Worm (Caenorhabditis elegans) whole organism, dauer: Measurements from ENCODE around the gene F58F12.2.

ENCODE experiments used
- unc-62 ChIP-seq: sonication (generic microtip); optimal IDR thresholded peaks from 2 replicates; lab custom pipeline; 2017; ENCODE audit warnings: missing biosample characterization, missing genetic modification reagents, missing genetic modification characterization

Gene F58F12.2

DNA sequence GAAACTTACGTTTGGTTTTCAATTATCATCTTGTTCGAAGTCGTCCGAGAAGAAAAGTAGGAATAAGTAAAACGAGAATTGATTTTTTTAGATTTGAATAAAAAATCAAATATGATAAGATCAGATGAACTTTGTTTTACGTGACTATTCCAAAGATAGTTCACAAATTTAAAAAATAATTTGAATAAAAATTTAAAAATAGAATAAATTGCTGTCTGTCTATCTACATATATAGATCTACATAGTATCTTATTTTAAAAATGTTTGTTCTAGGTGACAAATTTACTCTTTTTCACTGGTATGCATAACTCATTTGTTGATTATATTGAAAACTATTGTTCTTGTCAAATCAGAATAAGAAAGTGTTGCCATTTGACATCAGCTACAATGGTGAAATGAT lies at the start of gene F58F12.2:
TSS of gene F58F12.2 (minus strand) at position 101 of the 400 bp plus-strand sequence.
- TF ChIP-seq unc-62 = no peak

- TF ChIP-seq unc-62 = no peak
Observed at ce11 chrII:6436845-6437244, 49.0 kb upstream of the F58F12.2 start.

- no peak for TF ChIP-seq unc-62
Observed at ce11 chrII:6425993-6426392, 38.2 kb upstream of the F58F12.2 start, which contains the start of gene col-75. TSS of gene col-75 (plus strand) at chrII:6426293.

DNA sequence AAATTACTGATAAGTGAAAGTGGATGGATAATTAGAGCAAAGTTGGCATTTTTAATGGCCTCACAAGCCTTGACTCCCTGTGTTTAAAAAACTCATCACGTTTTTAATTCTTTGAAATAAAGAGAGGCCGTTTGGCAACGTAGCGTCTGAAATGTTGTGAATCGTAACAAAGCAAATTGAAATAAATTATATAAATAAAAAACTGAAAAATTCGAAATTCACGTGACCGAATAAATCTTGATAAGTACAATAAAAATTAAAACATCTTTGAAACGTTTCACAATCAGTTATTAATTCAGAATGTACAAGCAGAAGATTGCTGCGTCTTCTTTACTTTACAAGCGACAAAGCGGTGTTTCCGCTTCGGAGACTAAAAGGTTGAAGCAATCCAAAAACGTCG lies 35.0 kb upstream of the F58F12.2 start, which contains the start of gene K03H9.3:
TSS of gene K03H9.3 (plus strand) at position 301 of the 400 bp plus-strand sequence.
- TF ChIP-seq unc-62 = no peak

ce11 chrII:6419163-6419562 lies 31.3 kb upstream of the F58F12.2 start:
- TF ChIP-seq unc-62 = no peak

DNA sequence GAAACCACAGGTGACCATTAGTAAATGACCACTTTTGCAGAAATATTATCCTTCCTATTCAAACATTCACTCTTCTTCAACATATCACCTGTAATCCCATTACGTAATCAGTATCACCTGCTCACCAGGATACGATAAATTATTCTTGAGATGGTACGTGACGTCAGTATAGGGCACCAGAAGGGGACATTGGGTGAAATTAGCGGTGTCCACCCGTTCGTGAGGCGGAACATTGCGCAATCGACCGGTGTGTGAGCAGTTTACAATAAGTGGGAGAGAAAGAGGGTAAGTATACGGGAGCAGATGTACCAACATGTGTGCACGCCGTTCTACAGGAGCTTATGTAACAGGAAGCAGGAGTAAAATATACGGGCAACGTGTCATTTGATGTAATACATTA lies 30.2 kb upstream of the F58F12.2 start:
- TF ChIP-seq unc-62 = no peak

DNA sequence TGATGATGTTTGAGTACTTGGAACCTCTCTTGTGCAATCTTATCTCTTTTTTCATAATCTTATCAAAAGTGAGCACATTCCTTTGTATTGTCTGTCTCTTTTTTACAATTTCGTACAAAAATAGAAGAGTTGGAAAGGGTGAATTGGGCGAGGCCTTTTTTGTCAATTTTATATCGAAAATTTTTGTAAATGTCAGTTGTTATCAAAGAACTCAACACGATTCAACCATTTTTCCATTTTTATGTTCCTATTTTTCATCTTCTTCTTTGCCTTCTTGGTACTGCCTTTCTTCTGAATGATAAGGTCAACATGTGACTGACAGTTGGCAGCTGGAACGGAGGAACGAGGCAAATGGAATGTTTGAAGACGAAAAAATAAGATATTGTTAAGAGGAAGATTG lies 26.0 kb upstream of the F58F12.2 start:
- no peak for TF ChIP-seq unc-62

DNA sequence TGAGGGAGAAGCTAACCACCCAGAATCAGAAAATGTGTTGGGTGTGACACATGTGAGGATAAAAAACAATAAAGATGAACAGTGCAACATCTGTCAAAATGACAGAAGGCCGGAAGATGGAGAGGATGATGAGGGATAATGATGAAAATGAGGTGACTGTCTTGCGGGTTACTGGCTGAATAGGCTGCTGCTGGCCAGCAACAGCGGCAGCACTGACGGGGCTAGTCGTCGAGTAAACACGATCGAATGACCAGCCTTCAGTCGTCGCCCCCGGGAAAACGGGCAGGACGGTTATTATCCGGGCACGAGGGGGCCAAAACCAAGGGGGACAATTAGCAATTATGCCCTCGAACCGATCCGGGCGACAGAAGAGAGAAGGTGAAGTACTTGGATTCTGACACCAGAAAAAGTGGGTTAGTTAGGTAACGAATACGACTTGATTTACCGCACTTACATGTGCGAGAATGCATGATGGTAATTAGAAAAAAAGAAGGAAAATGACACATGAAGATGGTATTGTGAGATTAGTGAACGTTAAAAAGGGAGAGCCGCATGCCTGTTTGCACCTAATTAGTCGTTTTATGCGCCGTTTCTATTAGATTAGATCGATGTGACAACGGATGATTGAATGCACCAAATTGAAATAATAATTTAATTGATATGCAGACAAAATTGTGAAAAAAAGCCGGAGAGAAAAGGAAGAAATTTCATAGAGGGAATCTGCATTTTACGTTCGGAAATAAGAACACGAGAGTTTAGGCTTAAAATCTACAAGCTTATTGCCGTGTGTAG lies 24.0 kb upstream of the F58F12.2 start:
- TF ChIP-seq unc-62 = no peak

- no peak for TF ChIP-seq unc-62
Observed at ce11 chrII:6410181-6410580, 22.3 kb upstream of the F58F12.2 start, which contains the start of gene T25D10.4. TSS of gene T25D10.4 (minus strand) at chrII:6410281.

- no peak for TF ChIP-seq unc-62
Observed at ce11 chrII:6409098-6409497, 21.3 kb upstream of the F58F12.2 start.

- TF ChIP-seq unc-62 = no peak
Observed at ce11 chrII:6407279-6407678, 19.4 kb upstream of the F58F12.2 start, which contains the start of gene spp-11. TSS of gene spp-11 (minus strand) at chrII:6407379.

DNA sequence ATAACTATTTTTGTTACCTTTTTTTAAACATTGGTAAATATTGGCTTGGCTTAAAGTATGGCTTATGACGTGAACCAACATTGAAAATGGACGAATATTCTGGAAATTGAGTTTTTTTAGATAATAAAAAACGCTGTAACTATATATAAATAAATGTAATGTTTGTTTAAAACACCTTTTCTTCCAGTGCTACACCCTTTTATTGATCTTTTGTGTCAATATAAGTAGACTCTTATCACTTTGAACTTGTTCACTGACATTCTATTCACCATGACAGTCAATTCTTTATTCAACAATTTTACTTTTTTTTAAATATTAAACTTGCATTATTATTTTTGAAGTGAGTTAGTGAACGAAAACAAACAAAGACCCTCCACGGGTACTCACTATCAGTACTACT lies 15.4 kb upstream of the F58F12.2 start, which contains the start of gene T25D10.1:
TSS of gene T25D10.1 (plus strand) at position 169 of the 400 bp plus-strand sequence.
- no peak for TF ChIP-seq unc-62

DNA sequence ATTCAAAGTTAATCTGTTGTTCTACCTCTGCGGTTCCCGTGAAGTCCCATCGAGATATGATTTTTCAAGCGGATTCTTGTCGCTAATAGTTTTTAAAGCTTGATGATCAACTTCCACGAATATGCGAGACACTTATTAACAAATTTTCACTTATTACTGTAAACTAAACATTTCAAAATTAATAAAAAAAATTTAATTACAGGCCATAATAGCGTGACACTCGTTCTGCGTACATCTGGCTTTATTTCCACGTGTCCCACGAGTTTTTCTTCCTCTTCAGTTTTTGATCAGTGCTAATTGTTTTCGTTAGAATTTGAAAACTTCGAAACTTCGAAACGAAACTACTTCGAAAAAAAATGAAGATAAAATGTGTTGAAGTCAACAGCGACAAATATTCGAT lies 13.8 kb upstream of the F58F12.2 start, which contains the start of gene btb-2:
TSS of gene btb-2 (plus strand) at position 301 of the 400 bp plus-strand sequence.
- no peak for TF ChIP-seq unc-62

ce11 chrII:6398406-6398805 lies 10.6 kb upstream of the F58F12.2 start, which contains the start of gene zig-10:
TSS of gene zig-10 (plus strand) at chrII:6398706.
- TF ChIP-seq unc-62 = no peak

DNA sequence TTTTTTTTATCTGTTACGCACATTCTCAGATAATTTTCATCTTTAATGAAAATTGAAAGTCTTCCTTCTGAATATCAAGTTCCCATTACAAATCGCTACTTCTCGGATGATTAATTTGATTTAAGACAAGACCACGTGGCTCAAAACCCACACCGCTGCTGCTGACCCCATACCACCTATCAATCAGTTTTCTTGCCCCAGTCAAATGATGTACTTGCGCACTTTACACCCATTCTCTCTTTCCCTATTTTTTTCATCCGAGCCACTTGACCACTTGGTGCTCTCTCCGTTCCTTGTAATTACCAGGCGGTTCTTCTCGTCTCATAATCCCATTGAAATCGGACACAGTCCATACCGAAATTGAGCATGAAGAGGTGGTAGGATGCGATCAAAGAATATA lies 6.2 kb upstream of the F58F12.2 start:
- TF ChIP-seq unc-62 = no peak

ce11 chrII:6391195-6391594 lies 3.4 kb upstream of the F58F12.2 start, which contains the start of gene F58F12.3:
TSS of gene F58F12.3 (minus strand) at chrII:6391295.
- TF ChIP-seq unc-62 = no peak

DNA sequence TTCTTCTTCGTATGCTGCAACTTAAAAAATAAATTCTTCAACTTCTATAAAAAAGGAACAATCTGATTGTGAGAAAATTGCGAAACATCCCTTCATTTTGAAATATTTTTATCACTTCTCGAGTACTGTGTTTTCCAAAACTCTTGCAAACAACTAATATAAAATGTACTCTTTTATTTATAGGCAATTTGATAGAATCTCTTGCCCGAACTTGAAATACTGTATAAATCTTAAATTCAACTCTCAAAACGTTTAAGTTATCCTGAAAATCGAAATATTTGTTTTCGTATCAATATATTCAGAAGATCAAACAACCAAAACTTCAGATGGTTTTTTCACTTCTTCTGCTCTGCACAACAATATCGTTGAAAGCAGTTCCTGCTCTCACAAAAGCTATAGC lies 1.4 kb downstream of the F58F12.2 start, which contains the start of gene F58F12.4:
TSS of gene F58F12.4 (plus strand) at position 301 of the 400 bp plus-strand sequence.
- TF ChIP-seq unc-62 = no peak

DNA sequence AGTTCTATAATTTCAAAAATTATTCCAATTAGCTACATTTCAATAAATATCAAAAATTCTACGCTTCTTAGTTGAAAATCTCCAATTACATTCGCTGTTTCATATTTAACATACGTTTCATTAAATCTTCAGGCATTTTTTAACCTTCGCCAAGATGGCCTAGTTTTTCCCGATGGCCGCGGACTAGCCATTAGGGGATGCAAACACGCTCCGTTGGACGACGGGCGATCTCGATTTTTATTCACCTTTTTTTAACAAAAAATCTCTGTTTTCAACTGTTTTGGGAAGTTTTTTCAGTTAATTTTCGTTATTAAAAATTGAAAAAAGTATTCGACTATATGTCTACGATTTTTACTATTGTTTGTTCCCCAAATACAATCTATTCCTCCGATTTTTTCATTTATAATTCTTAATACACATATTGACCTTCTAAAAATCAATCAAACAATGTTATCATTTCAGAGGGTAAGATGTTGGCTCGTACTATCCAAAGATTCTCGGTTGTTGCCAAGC lies 4.6 kb downstream of the F58F12.2 start, which contains the start of gene F58F12.1:
TSS of gene F58F12.1 (plus strand) at position 463 of the 513 bp plus-strand sequence.
- no peak for TF ChIP-seq unc-62
